Worm (Caenorhabditis elegans) whole organism, late embryonic: ENCODE data around the gene ebp-1.
"Not testable (repeated sequence)": the region's sequence is repeated elsewhere in the genome, so short reads cannot be mapped to it uniquely, and the experiment has no call there.

Experiments
- K02D7.2 ChIP-seq: sonication (generic microtip); optimal IDR thresholded peaks from 2 replicates; lab custom pipeline; 2017; ENCODE audit warnings: mild to moderate bottlenecking, missing genetic modification characterization, missing compliant biosample characterization
- K09A11.1 ChIP-seq: sonication (generic microtip); optimal IDR thresholded peaks from 2 replicates; lab custom pipeline; 2017; ENCODE audit warnings: antibody characterized with exemption, mild to moderate bottlenecking, missing genetic modification characterization, missing compliant biosample characterization; ENCODE audit not compliant: insufficient read depth
- T23F11.4 ChIP-seq: fragments of 200-800 bp; sonication (Bioruptor generic); optimal IDR thresholded peaks from 2 replicates; lab custom pipeline; 2018; ENCODE audit warnings: mild to moderate bottlenecking, missing genetic modification characterization, missing compliant biosample characterization
- Y22D7AL.16 ChIP-seq: sonication (generic microtip); optimal IDR thresholded peaks from 2 replicates; lab custom pipeline; 2016; ENCODE audit warnings: missing genetic modification characterization, missing compliant biosample characterization
- ahr-1 ChIP-seq: sonication (generic microtip); optimal IDR thresholded peaks from 2 replicates; lab custom pipeline; 2016; ENCODE audit warnings: missing genetic modification characterization, missing compliant biosample characterization
- ceh-14 ChIP-seq: sonication (generic microtip); optimal IDR thresholded peaks from 2 replicates; lab custom pipeline; 2016; ENCODE audit warnings: missing genotype, missing genetic modification characterization, missing compliant biosample characterization
- ceh-18 ChIP-seq: sonication (generic microtip); optimal IDR thresholded peaks from 2 replicates; lab custom pipeline; 2016; ENCODE audit warnings: missing genetic modification characterization, missing compliant biosample characterization
- ceh-19 ChIP-seq: fragments of 200-800 bp; sonication (Bioruptor generic); optimal IDR thresholded peaks from 2 replicates; lab custom pipeline; 2018; ENCODE audit warnings: mild to moderate bottlenecking, missing genetic modification characterization, missing compliant biosample characterization
- ceh-2 ChIP-seq: sonication (generic microtip); optimal IDR thresholded peaks from 2 replicates; lab custom pipeline; 2016; ENCODE audit warnings: missing genotype, missing genetic modification characterization, missing compliant biosample characterization
- ceh-24 ChIP-seq: sonication (generic microtip); optimal IDR thresholded peaks from 2 replicates; lab custom pipeline; 2016; ENCODE audit warnings: mild to moderate bottlenecking, missing genetic modification characterization, missing compliant biosample characterization
- ceh-30 ChIP-seq: fragments of 150-350 bp; optimal IDR thresholded peaks from 2 replicates; lab custom pipeline; 2014; ENCODE audit warnings: missing biosample characterization, missing genetic modification characterization
- ceh-31 ChIP-seq: sonication (generic microtip); optimal IDR thresholded peaks from 2 replicates; lab custom pipeline; 2016; ENCODE audit warnings: missing genetic modification characterization, missing compliant biosample characterization
- ceh-34 ChIP-seq: sonication (generic microtip); optimal IDR thresholded peaks from 2 replicates; lab custom pipeline; 2016; ENCODE audit warnings: mild to moderate bottlenecking, missing genetic modification characterization, missing compliant biosample characterization
- ceh-48 ChIP-seq: sonication (generic microtip); optimal IDR thresholded peaks from 2 replicates; lab custom pipeline; 2016; ENCODE audit warnings: missing genetic modification characterization, inconsistent platforms, missing compliant biosample characterization
- ceh-6 ChIP-seq: fragments of 200-800 bp; sonication (Bioruptor generic); optimal IDR thresholded peaks from 2 replicates; lab custom pipeline; 2018; ENCODE audit warnings: mild to moderate bottlenecking, missing genetic modification characterization, missing compliant biosample characterization
- ceh-9 ChIP-seq: sonication (generic microtip); optimal IDR thresholded peaks from 2 replicates; lab custom pipeline; 2016; ENCODE audit warnings: mild to moderate bottlenecking, missing genetic modification characterization, inconsistent platforms, missing compliant biosample characterization
- che-1 ChIP-seq: sonication (generic microtip); optimal IDR thresholded peaks from 2 replicates; lab custom pipeline; 2016; ENCODE audit warnings: mild to moderate bottlenecking, missing genetic modification characterization, missing compliant biosample characterization
- dve-1 ChIP-seq: sonication (generic microtip); optimal IDR thresholded peaks from 2 replicates; lab custom pipeline; 2017; ENCODE audit warnings: antibody characterized with exemption, mild to moderate bottlenecking, missing genetic modification characterization, missing compliant biosample characterization
- elt-4 ChIP-seq: sonication (generic microtip); optimal IDR thresholded peaks from 2 replicates; lab custom pipeline; 2016; ENCODE audit warnings: missing genetic modification characterization, missing compliant biosample characterization
- fkh-6 ChIP-seq: sonication (generic microtip); optimal IDR thresholded peaks from 2 replicates; lab custom pipeline; 2016; ENCODE audit warnings: missing genetic modification characterization, missing compliant biosample characterization
- gmeb-2 ChIP-seq: sonication (generic microtip); optimal IDR thresholded peaks from 2 replicates; lab custom pipeline; 2016; ENCODE audit warnings: missing genetic modification characterization, inconsistent platforms, missing compliant biosample characterization
- hlh-30 ChIP-seq: sonication (generic microtip); optimal IDR thresholded peaks from 2 replicates; lab custom pipeline; 2017; ENCODE audit warnings: antibody characterized with exemption, missing genetic modification characterization, missing compliant biosample characterization; ENCODE audit not compliant: insufficient read depth
- lim-6 ChIP-seq: sonication (generic microtip); optimal IDR thresholded peaks from 2 replicates; lab custom pipeline; 2016; ENCODE audit warnings: missing genetic modification characterization, missing compliant biosample characterization
- madf-2 ChIP-seq: sonication (generic microtip); optimal IDR thresholded peaks from 2 replicates; lab custom pipeline; 2017; ENCODE audit warnings: missing genetic modification characterization, missing compliant biosample characterization
- nfya-1 ChIP-seq: sonication (generic microtip); optimal IDR thresholded peaks from 2 replicates; lab custom pipeline; 2017; ENCODE audit warnings: missing genetic modification characterization, mild to moderate bottlenecking, missing compliant biosample characterization, antibody characterized with exemption, moderate library complexity
- npax-4 ChIP-seq: sonication (generic microtip); optimal IDR thresholded peaks from 2 replicates; lab custom pipeline; 2016; ENCODE audit warnings: missing genetic modification characterization, missing compliant biosample characterization
- odd-2 ChIP-seq: sonication (generic microtip); optimal IDR thresholded peaks from 2 replicates; lab custom pipeline; 2017; ENCODE audit warnings: antibody characterized with exemption, mild to moderate bottlenecking, missing genetic modification characterization, missing compliant biosample characterization
- pqm-1 ChIP-seq: sonication (generic microtip); optimal IDR thresholded peaks from 2 replicates; lab custom pipeline; 2016; ENCODE audit warnings: missing genetic modification characterization, missing compliant biosample characterization
- ref-2 ChIP-seq: sonication (generic microtip); optimal IDR thresholded peaks from 2 replicates; lab custom pipeline; 2016; ENCODE audit warnings: missing genetic modification characterization, missing compliant biosample characterization
- rnt-1 ChIP-seq: sonication (generic microtip); optimal IDR thresholded peaks from 2 replicates; lab custom pipeline; 2016; ENCODE audit warnings: missing genetic modification characterization, missing compliant biosample characterization
- syd-9 ChIP-seq: sonication (generic microtip); optimal IDR thresholded peaks from 2 replicates; lab custom pipeline; 2016; ENCODE audit warnings: mild to moderate bottlenecking, missing genetic modification characterization, moderate library complexity, missing compliant biosample characterization
- tbx-2 ChIP-seq: sonication (generic microtip); optimal IDR thresholded peaks from 2 replicates; lab custom pipeline; 2016; ENCODE audit warnings: missing genetic modification characterization, missing compliant biosample characterization
- unc-3 ChIP-seq, 2 experiments: fragments of 200-800 bp in 1 of 2; sonication (Bioruptor generic) in 1 of 2; sonication (generic microtip) in 1 of 2; conservative IDR thresholded peaks in 1 of 2; optimal IDR thresholded peaks in 1 of 2; 2 replicates each; pipeline versions ENCODE4 v1.3.6 to Lab custom; 2016 to 2022; ENCODE audit warnings: missing compliant biosample characterization in 2 of 2, missing genetic modification characterization in 2 of 2, missing genetic modification reagents in 1 of 2
- unc-42 ChIP-seq: sonication (generic microtip); optimal IDR thresholded peaks from 2 replicates; lab custom pipeline; 2016; ENCODE audit warnings: missing genotype, missing genetic modification characterization, missing compliant biosample characterization
- unc-55 ChIP-seq: sonication (generic microtip); optimal IDR thresholded peaks from 2 replicates; lab custom pipeline; 2017; ENCODE audit warnings: missing biosample characterization, missing genetic modification reagents, missing genetic modification characterization
- zip-5 ChIP-seq: sonication (generic microtip); optimal IDR thresholded peaks from 2 replicates; lab custom pipeline; 2016; ENCODE audit warnings: missing genetic modification characterization, missing compliant biosample characterization

ebp-1 gene

ce11 chrV:18017226-18017625 lies 26.1 kb upstream of the ebp-1 start, which contains the start of gene srh-134:
Gene srh-134, minus strand, starts transcription at chrV:18017326.
- TF ChIP-seq odd-2 (no peak), unc-3 (GFP tag; conservative IDR thresholded peaks at IDR 0.05; lab: Robert Waterston, UW) (no peak), unc-3 (tag; optimal IDR thresholded peaks at IDR 0.05; lab: Kevin White, UChicago) (no peak), lim-6 (tag; lab: Kevin White, UChicago) (no peak), elt-4 (tag; lab: Kevin White, UChicago) (no peak), K09A11.1 (tag; lab: Kevin White, UChicago) (no peak), ceh-30 (tag; lab: Kevin White, UChicago) (no peak), ceh-2 (tag; lab: Kevin White, UChicago) (no peak), ceh-18 (tag; lab: Kevin White, UChicago) (no peak), ceh-19 (GFP tag; lab: Kevin White, UChicago) (no peak), T23F11.4 (GFP tag; lab: Kevin White, UChicago) (no peak), rnt-1 (no peak), ceh-6 (GFP tag; lab: Kevin White, UChicago) (no peak), unc-42 (tag; lab: Kevin White, UChicago) (no peak), ceh-24 (tag; lab: Kevin White, UChicago) (no peak), che-1 (tag; lab: Kevin White, UChicago) (no peak), unc-55 (GFP tag; lab: Kevin White, UChicago) (no peak)

- no peak for TF ChIP-seq elt-4 (tag; lab: Kevin White, UChicago)
These were observed 21.9 kb upstream of the ebp-1 start for ce11 chrV:18021464-18021863.

ce11 chrV:18022179-18022578 lies 21.2 kb upstream of the ebp-1 start, which contains the start of gene prp-6:
Gene prp-6, plus strand, starts transcription at chrV:18022479.
- TF ChIP-seq ref-2 (tag; lab: Kevin White, UChicago) (no peak), gmeb-2 (tag; lab: Kevin White, UChicago) (no peak)

DNA sequence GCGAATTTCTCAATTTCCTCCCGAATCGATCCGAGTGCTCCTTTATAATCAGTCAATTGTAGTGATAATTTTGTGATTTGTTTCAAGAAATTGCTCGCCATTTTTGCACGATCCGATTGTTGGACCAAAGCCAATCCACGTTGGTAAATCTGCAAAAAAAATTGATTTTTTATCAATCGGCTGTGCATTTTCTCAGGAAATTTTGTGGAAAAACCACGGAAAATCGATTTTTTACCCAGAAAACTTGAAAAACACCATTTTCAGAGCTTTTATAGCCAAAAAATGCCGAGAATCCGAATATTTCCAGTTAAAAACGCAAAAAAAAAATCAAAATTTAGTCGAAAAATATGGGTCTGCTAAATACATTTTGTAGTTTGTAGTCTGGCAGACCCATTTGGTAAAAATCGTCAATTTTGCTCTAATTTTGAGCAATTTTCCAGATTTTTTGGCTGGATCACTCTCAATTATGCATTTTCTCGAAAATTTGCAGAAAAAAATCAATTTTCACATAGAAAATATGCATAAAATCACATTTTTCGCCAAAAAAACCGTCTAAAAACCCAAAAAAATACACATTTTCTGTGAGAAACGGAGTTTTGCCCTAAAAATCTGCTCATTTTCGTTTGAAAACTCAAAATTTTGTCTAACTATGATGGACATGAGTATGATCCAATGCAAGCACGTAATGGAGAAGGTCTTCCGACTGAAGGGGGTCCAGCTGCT lies 12.1 kb downstream of the ebp-1 start, which contains the start of the genes Y59A8B.25 and ebp-3:
TSS of gene Y59A8B.25 (minus strand) at position 101 of the 723 bp plus-strand sequence.
TSS of gene ebp-3 (plus strand) at position 673 of the 723 bp plus-strand sequence.
- TF ChIP-seq syd-9, ahr-1, npax-4 (tag; lab: Kevin White, UChicago): not testable (repeated sequence)

- TF ChIP-seq K02D7.2 (tag; lab: Kevin White, UChicago) (no peak), elt-4 (tag; lab: Kevin White, UChicago) (no peak), unc-42 (tag; lab: Kevin White, UChicago) (peak; percentile 49), dve-1 (tag; lab: Kevin White, UChicago) (no peak), Y22D7AL.16 (tag; lab: Kevin White, UChicago) (no peak), hlh-30 (tag; lab: Kevin White, UChicago) (no peak), pqm-1 (tag; lab: Kevin White, UChicago) (no peak)
These were observed 22.9 kb downstream of the ebp-1 start, which contains the start of gene Y59A8B.8 for ce11 chrV:18066257-18066783. Gene Y59A8B.8, minus strand, starts transcription at chrV:18066307.

DNA sequence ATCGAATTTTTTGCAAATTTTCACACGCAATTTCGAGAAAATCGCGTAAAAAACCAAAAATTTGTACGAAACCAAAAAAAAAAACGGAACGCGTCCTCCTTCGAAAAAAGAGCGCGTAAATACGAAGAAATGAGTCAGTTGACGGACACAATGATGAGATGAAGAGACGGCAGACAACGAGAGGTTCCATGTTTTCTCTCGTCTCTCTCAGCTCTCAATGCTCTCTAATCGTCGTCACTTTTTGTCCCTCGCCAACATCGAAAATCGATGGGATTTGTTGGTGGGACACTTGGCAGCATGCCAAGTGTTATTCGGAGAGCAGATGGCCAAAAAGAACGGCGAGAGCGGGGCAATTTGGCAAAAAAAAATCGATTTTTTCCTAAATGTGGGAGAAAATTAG lies 35.8 kb downstream of the ebp-1 start:
- TF ChIP-seq ceh-18 (tag; lab: Kevin White, UChicago) (peak; percentile 24), tbx-2 (tag; lab: Kevin White, UChicago) (peak; percentile 45), nfya-1 (tag; lab: Kevin White, UChicago) (peak; percentile 70), ceh-30 (tag; lab: Kevin White, UChicago) (peak; percentile 75), ceh-48 (tag; lab: Kevin White, UChicago) (peak; percentile 100), ceh-9 (no peak), dve-1 (tag; lab: Kevin White, UChicago) (peak; percentile 21), hlh-30 (tag; lab: Kevin White, UChicago) (peak; percentile 74), ceh-14 (tag; lab: Kevin White, UChicago) (no peak), ceh-31 (peak; percentile 76), madf-2 (tag; lab: Kevin White, UChicago) (no peak), fkh-6 (tag; lab: Kevin White, UChicago) (no peak), zip-5 (tag; lab: Kevin White, UChicago) (no peak), ceh-34 (tag; lab: Kevin White, UChicago) (peak; percentile 39), unc-55 (GFP tag; lab: Kevin White, UChicago) (peak; percentile 68), unc-42 (tag; lab: Kevin White, UChicago) (peak; percentile 38), ahr-1 (tag; lab: Kevin White, UChicago) (no peak)
